Fruit fly (Drosophila melanogaster) whole organism, embryonic: ENCODE data around the gene CG10383.

Experiments
- Ada2b ChIP-seq: fragments of 200-800 bp; sonication (Bioruptor generic); IDR thresholded peaks from 2 replicates; pipeline ENCODE4 v1.3.6; 2022; ENCODE audit warnings: missing biosample characterization, missing genetic modification characterization
- B-H1 ChIP-seq: fragments of 200-800 bp; sonication (Bioruptor generic); IDR thresholded peaks from 3 replicates; pipeline ENCODE4 v1.3.6; 2022; ENCODE audit warnings: missing biosample characterization, missing genetic modification characterization
- BEAF-32 ChIP-seq: fragments of 200-800 bp; sonication (Bioruptor generic); optimal IDR thresholded peaks from 3 replicates; lab custom pipeline; 2017; ENCODE audit warnings: missing biosample characterization, missing genetic modification characterization, mild to moderate bottlenecking, moderate library complexity, missing genetic modification reagents
- Bgb ChIP-seq: fragments of 200-800 bp; sonication (Bioruptor generic); IDR thresholded peaks from 2 replicates; pipeline ENCODE4 v1.3.6; 2022; ENCODE audit warnings: missing biosample characterization, missing genetic modification characterization; ENCODE audit not compliant: partially characterized antibody
- Bteb2 ChIP-seq: fragments of 200-800 bp; sonication (Bioruptor generic); optimal IDR thresholded peaks from 2 replicates; lab custom pipeline; 2016; ENCODE audit warnings: missing biosample characterization, missing genetic modification characterization
- CG10147 ChIP-seq: fragments of 200-800 bp; sonication (Bioruptor generic); optimal IDR thresholded peaks from 2 replicates; lab custom pipeline; 2019; ENCODE audit warnings: missing biosample characterization, mild to moderate bottlenecking, missing genetic modification characterization, moderate library complexity
- CG10654 ChIP-seq: fragments of 200-800 bp; sonication (Bioruptor generic); optimal IDR thresholded peaks from 2 replicates; lab custom pipeline; 2016; ENCODE audit warnings: missing biosample characterization, missing genetic modification characterization
- CG11560 ChIP-seq: fragments of 200-800 bp; sonication (Bioruptor generic); IDR thresholded peaks from 3 replicates; pipeline ENCODE4 v1.3.6; 2022; ENCODE audit warnings: missing biosample characterization, missing genetic modification characterization
- CG13894 ChIP-seq: fragments of 200-800 bp; sonication (Bioruptor generic); optimal IDR thresholded peaks from 3 replicates; lab custom pipeline; 2018; ENCODE audit warnings: missing biosample characterization, mild to moderate bottlenecking, missing genetic modification characterization, moderate library complexity
- CG1603 ChIP-seq: fragments of 200-800 bp; sonication (Bioruptor generic); optimal IDR thresholded peaks from 2 replicates; lab custom pipeline; 2019; ENCODE audit warnings: missing biosample characterization, mild to moderate bottlenecking, missing genetic modification characterization, moderate library complexity
- CG16813 ChIP-seq: fragments of 200-800 bp; sonication (Bioruptor generic); IDR thresholded peaks from 3 replicates; pipeline ENCODE4 v1.3.6; 2022; ENCODE audit warnings: missing biosample characterization, missing genetic modification characterization; ENCODE audit not compliant: partially characterized antibody
- CG17328 ChIP-seq: fragments of 200-800 bp; sonication (Bioruptor generic); IDR thresholded peaks from 2 replicates; pipeline ENCODE4 v1.3.6; 2022; ENCODE audit warnings: missing biosample characterization, missing genetic modification characterization
- CG17912 ChIP-seq: fragments of 200-800 bp; sonication (Bioruptor generic); optimal IDR thresholded peaks from 2 replicates; lab custom pipeline; 2018; ENCODE audit warnings: missing biosample characterization, mild to moderate bottlenecking, missing genetic modification characterization
- CG18011 ChIP-seq: fragments of 200-800 bp; sonication (Bioruptor generic); optimal IDR thresholded peaks from 2 replicates; lab custom pipeline; 2017; ENCODE audit warnings: missing biosample characterization, missing genetic modification characterization, mild to moderate bottlenecking, moderate library complexity, missing genotype
- CG1832 ChIP-seq: fragments of 200-800 bp; sonication (Bioruptor generic); optimal IDR thresholded peaks from 2 replicates; lab custom pipeline; 2017; ENCODE audit warnings: missing biosample characterization, mild to moderate bottlenecking, missing genetic modification characterization, inconsistent platforms
- CG18599 ChIP-seq: fragments of 200-800 bp; sonication (Bioruptor generic); optimal IDR thresholded peaks from 3 replicates; lab custom pipeline; 2017; ENCODE audit warnings: missing biosample characterization, missing genetic modification characterization, mild to moderate bottlenecking, moderate library complexity, missing genetic modification reagents
- CG32772 ChIP-seq: fragments of 200-800 bp; sonication (Bioruptor generic); IDR thresholded peaks from 2 replicates; pipeline ENCODE4 v1.3.6; 2022; ENCODE audit warnings: missing biosample characterization, missing genetic modification characterization
- CG33213 ChIP-seq: fragments of 200-800 bp; sonication (Bioruptor generic); optimal IDR thresholded peaks from 3 replicates; lab custom pipeline; 2016; ENCODE audit warnings: missing biosample characterization, missing genetic modification characterization
- CG3838 ChIP-seq: fragments of 200-800 bp; sonication (Bioruptor generic); optimal IDR thresholded peaks from 3 replicates; lab custom pipeline; 2016; ENCODE audit warnings: missing biosample characterization, missing genetic modification characterization
- CG4328 ChIP-seq: fragments of 200-800 bp; sonication (Bioruptor generic); optimal IDR thresholded peaks from 3 replicates; lab custom pipeline; 2017; ENCODE audit warnings: missing biosample characterization, missing genetic modification reagents, missing genetic modification characterization
- CG5245 ChIP-seq: fragments of 200-800 bp; sonication (Bioruptor generic); optimal IDR thresholded peaks from 3 replicates; lab custom pipeline; 2016; ENCODE audit warnings: missing biosample characterization, missing genetic modification characterization
- CG6813 ChIP-seq: fragments of 200-800 bp; sonication (Bioruptor generic); optimal IDR thresholded peaks from 2 replicates; lab custom pipeline; 2017; ENCODE audit warnings: missing biosample characterization, missing genetic modification characterization, mild to moderate bottlenecking, moderate library complexity, missing genetic modification reagents
- CG7357 ChIP-seq: fragments of 200-800 bp; sonication (Bioruptor generic); IDR thresholded peaks from 3 replicates; pipeline ENCODE4 v1.3.6; 2022; ENCODE audit warnings: missing biosample characterization, missing genetic modification characterization
- CG7745 ChIP-seq: fragments of 200-800 bp; sonication (Bioruptor generic); optimal IDR thresholded peaks from 2 replicates; lab custom pipeline; 2018; ENCODE audit warnings: missing biosample characterization, mild to moderate bottlenecking, missing genetic modification characterization, moderate library complexity
- CG7963 ChIP-seq: fragments of 200-800 bp; sonication (Bioruptor generic); IDR thresholded peaks from 3 replicates; pipeline ENCODE4 v1.3.6; 2022; ENCODE audit warnings: missing biosample characterization, missing genetic modification characterization; ENCODE audit not compliant: partially characterized antibody
- CrebB ChIP-seq: fragments of 200-800 bp; sonication (Bioruptor generic); optimal IDR thresholded peaks from 3 replicates; lab custom pipeline; 2018; ENCODE audit warnings: missing biosample characterization, mild to moderate bottlenecking, missing genetic modification characterization
- Dek ChIP-seq: fragments of 200-800 bp; sonication (Bioruptor generic); optimal IDR thresholded peaks from 3 replicates; lab custom pipeline; 2019; ENCODE audit warnings: missing biosample characterization, mild to moderate bottlenecking, missing genetic modification characterization, moderate library complexity
- Dip3 ChIP-seq: fragments of 200-800 bp; sonication (Bioruptor generic); optimal IDR thresholded peaks from 3 replicates; lab custom pipeline; 2016; ENCODE audit warnings: missing biosample characterization, missing genetic modification characterization
- Gsc ChIP-seq: fragments of 200-800 bp; sonication (Bioruptor generic); IDR thresholded peaks from 2 replicates; pipeline ENCODE4 v1.3.6; 2022; ENCODE audit warnings: missing biosample characterization, missing genetic modification characterization
- Jarid2 ChIP-seq: fragments of 200-800 bp; sonication (Bioruptor generic); optimal IDR thresholded peaks from 3 replicates; lab custom pipeline; 2017; ENCODE audit warnings: mild to moderate bottlenecking, missing biosample characterization, missing genetic modification reagents, missing genetic modification characterization
- Mad ChIP-seq: fragments of 200-800 bp; sonication (Bioruptor generic); optimal IDR thresholded peaks from 2 replicates; lab custom pipeline; 2016; ENCODE audit warnings: missing biosample characterization, missing genetic modification characterization
- Med ChIP-seq: fragments of 200-800 bp; sonication (Bioruptor generic); peaks from one replicate; lab custom pipeline; 2016; ENCODE audit warnings: missing biosample characterization, missing genetic modification characterization, mild to moderate bottlenecking, inconsistent platforms, moderate library complexity
- Rx ChIP-seq: fragments of 200-800 bp; sonication (Bioruptor generic); IDR thresholded peaks from 2 replicates; pipeline ENCODE4 v1.3.6; 2022; ENCODE audit warnings: missing biosample characterization, missing genetic modification characterization
- Sry-β ChIP-seq: fragments of 200-800 bp; sonication (Bioruptor generic); optimal IDR thresholded peaks from 2 replicates; lab custom pipeline; 2018; ENCODE audit warnings: missing biosample characterization, mild to moderate bottlenecking, missing genetic modification characterization, moderate library complexity
- Taf1 ChIP-seq: fragments of 200-800 bp; sonication (Bioruptor generic); IDR thresholded peaks from 2 replicates; pipeline ENCODE4 v1.3.6; 2022; ENCODE audit warnings: missing biosample characterization, missing genetic modification characterization
- Xbp1 ChIP-seq: fragments of 200-800 bp; sonication (Bioruptor generic); optimal IDR thresholded peaks from 3 replicates; lab custom pipeline; 2016; ENCODE audit warnings: missing biosample characterization, mild to moderate bottlenecking, missing genetic modification characterization
- disco-r ChIP-seq: fragments of 200-800 bp; sonication (Bioruptor generic); optimal IDR thresholded peaks from 2 replicates; lab custom pipeline; 2016; ENCODE audit warnings: missing biosample characterization, missing genetic modification characterization
- dysf ChIP-seq: fragments of 200-800 bp; sonication (Bioruptor generic); IDR thresholded peaks from 3 replicates; pipeline ENCODE4 v1.3.6; 2022; ENCODE audit warnings: missing biosample characterization, missing genetic modification characterization
- fd64A ChIP-seq: fragments of 200-800 bp; sonication (Bioruptor generic); optimal IDR thresholded peaks from 3 replicates; lab custom pipeline; 2018; ENCODE audit warnings: missing biosample characterization, mild to moderate bottlenecking, missing genetic modification characterization
- her ChIP-seq: fragments of 200-800 bp; sonication (Bioruptor generic); optimal IDR thresholded peaks from 2 replicates; lab custom pipeline; 2016; ENCODE audit warnings: missing biosample characterization, missing genetic modification characterization
- ind ChIP-seq: fragments of 200-800 bp; sonication (Bioruptor generic); optimal IDR thresholded peaks from 3 replicates; lab custom pipeline; 2016; ENCODE audit warnings: missing biosample characterization, missing genetic modification characterization
- insv ChIP-seq, 2 experiments: fragments of 200-800 bp; sonication (Bioruptor generic); optimal IDR thresholded peaks; 3 replicates each; lab custom pipeline; 2016 to 2018; ENCODE audit warnings: missing biosample characterization in 2 of 2, missing genetic modification characterization in 2 of 2
- jing ChIP-seq: fragments of 200-800 bp; sonication (Bioruptor generic); optimal IDR thresholded peaks from 2 replicates; lab custom pipeline; 2018; ENCODE audit warnings: missing biosample characterization, mild to moderate bottlenecking, missing genetic modification characterization
- maf-S ChIP-seq: fragments of 200-800 bp; sonication (Bioruptor generic); optimal IDR thresholded peaks from 2 replicates; lab custom pipeline; 2016; ENCODE audit warnings: missing biosample characterization, missing genetic modification characterization
- mld ChIP-seq: fragments of 200-800 bp; sonication (Bioruptor generic); IDR thresholded peaks from 3 replicates; pipeline ENCODE4 v1.3.6; 2022; ENCODE audit warnings: missing biosample characterization, missing genetic modification characterization; ENCODE audit not compliant: partially characterized antibody
- so ChIP-seq: fragments of 200-800 bp; sonication (Bioruptor generic); IDR thresholded peaks from 3 replicates; pipeline ENCODE4 v1.3.6; 2022; ENCODE audit warnings: missing biosample characterization, missing genetic modification characterization
- sob ChIP-seq: fragments of 200-800 bp; sonication (Bioruptor generic); IDR thresholded peaks from 2 replicates; pipeline ENCODE4 v1.3.6; 2022; ENCODE audit warnings: missing biosample characterization, missing genetic modification characterization
- tup ChIP-seq: fragments of 200-800 bp; sonication (Bioruptor generic); optimal IDR thresholded peaks from 2 replicates; lab custom pipeline; 2016; ENCODE audit warnings: missing biosample characterization, mild to moderate bottlenecking, missing genetic modification characterization, moderate library complexity
- vvl ChIP-seq: fragments of 200-800 bp; sonication (Bioruptor generic); IDR thresholded peaks from 2 replicates; pipeline ENCODE4 v1.3.6; 2022; ENCODE audit warnings: missing biosample characterization, missing genetic modification characterization

The CG10383 gene

dm6 chr2L:18695404-18695804 lies at the start of gene CG10383, which contains the start of gene CG10338 (continued):
- peak; percentile 22 for TF ChIP-seq fd64A (GFP tag; lab: Kevin White, UChicago)
- peak; percentile 88 for TF ChIP-seq maf-S (GFP tag; lab: Kevin White, UChicago)
- peak; percentile 88 for TF ChIP-seq CG17328 (GFP tag; lab: Robert Waterston, UW)
- TF ChIP-seq vvl = peak; percentile 94
- TF ChIP-seq ind (GFP tag; lab: Kevin White, UChicago) = peak; percentile 90
- TF ChIP-seq Sry-β = peak; percentile 9
- TF ChIP-seq CG3838 = peak; percentile 65
- peak; percentile 79 for TF ChIP-seq disco-r
- peak; percentile 65; the same call in 2 of the 3 replicates for TF ChIP-seq CG7357
- TF ChIP-seq mld (GFP tag; lab: Robert Waterston, UW) = no peak
- TF ChIP-seq Ada2b = peak; percentile 88
- TF ChIP-seq CG10147 (GFP tag; lab: Kevin White, UChicago) = peak; percentile 70
- TF ChIP-seq CG7963 (GFP tag; lab: Robert Waterston, UW) = no peak
- TF ChIP-seq CG18011 (GFP tag; lab: Kevin White, UChicago) = peak; percentile 78
- TF ChIP-seq sob = peak; percentile 90
- TF ChIP-seq her (GFP tag; lab: Kevin White, UChicago) = peak; percentile 89
- TF ChIP-seq B-H1 (GFP tag; lab: Robert Waterston, UW) = peak; percentile 86
- TF ChIP-seq CG1832 (GFP tag; lab: Kevin White, UChicago) = no peak
- TF ChIP-seq Jarid2 (GFP tag; lab: Kevin White, UChicago) = peak; percentile 46
- peak; percentile 86 for TF ChIP-seq Bteb2
- TF ChIP-seq tup = peak; percentile 73
- TF ChIP-seq Dip3 (GFP tag; lab: Kevin White, UChicago) = peak; percentile 91
- peak; percentile 61 for TF ChIP-seq CG4328
- TF ChIP-seq CG18599 (GFP tag; lab: Kevin White, UChicago) = peak; percentile 92
- peak; percentile 49 for TF ChIP-seq BEAF-32 (GFP tag; lab: Kevin White, UChicago)
- TF ChIP-seq so (GFP tag; lab: Robert Waterston, UW) = peak; percentile 67; the same call in 1 of the 3 replicates
- TF ChIP-seq CG1603 = peak; percentile 93
- TF ChIP-seq Dek (tag; lab: Kevin White, UChicago) = peak; percentile 62
- peak; percentile 99 for TF ChIP-seq Med (GFP tag; lab: Kevin White, UChicago)
- TF ChIP-seq CG7745 (tag; lab: Kevin White, UChicago) = no peak
- no peak for TF ChIP-seq Bgb (GFP tag; lab: Robert Waterston, UW)
- peak; percentile 90 for TF ChIP-seq Rx (GFP tag; lab: Robert Waterston, UW)
- no peak for TF ChIP-seq CG16813 (GFP tag; lab: Robert Waterston, UW)
- TF ChIP-seq Xbp1 = peak; percentile 93
- peak; percentile 75 for TF ChIP-seq jing (GFP tag; lab: Kevin White, UChicago)
- peak; percentile 63 for TF ChIP-seq Gsc (GFP tag; lab: Robert Waterston, UW)
- peak; percentile 86 for TF ChIP-seq CG33213 (GFP tag; lab: Kevin White, UChicago)
- peak; percentile 61 for TF ChIP-seq CrebB (tag; lab: Kevin White, UChicago)
- TF ChIP-seq Taf1 = peak; percentile 84
- peak; percentile 79 for TF ChIP-seq Mad
- TF ChIP-seq CG6813 (GFP tag; lab: Kevin White, UChicago) = peak; percentile 64
- TF ChIP-seq dysf (GFP tag; lab: Robert Waterston, UW) = peak; percentile 89
- TF ChIP-seq CG11560 (tag; lab: Robert Waterston, UW) = peak; percentile 66; the same call in 2 of the 3 replicates
- TF ChIP-seq CG10654 (GFP tag; lab: Kevin White, UChicago) = peak; percentile 71
- TF ChIP-seq insv (GFP tag; optimal IDR thresholded peaks at IDR 0.05; lab: Kevin White, UChicago) = peak in 1 of 2 experiments; percentile 43
- peak; percentile 68 for TF ChIP-seq CG13894 (tag; lab: Kevin White, UChicago)
- peak; percentile 71 for TF ChIP-seq CG5245 (GFP tag; lab: Kevin White, UChicago)
- no peak for TF ChIP-seq CG17912 (GFP tag; lab: Kevin White, UChicago)
- peak; percentile 90 for TF ChIP-seq CG32772
